Worm (Caenorhabditis elegans): Measurements from ENCODE around the gene del-5.

Gene del-5

DNA sequence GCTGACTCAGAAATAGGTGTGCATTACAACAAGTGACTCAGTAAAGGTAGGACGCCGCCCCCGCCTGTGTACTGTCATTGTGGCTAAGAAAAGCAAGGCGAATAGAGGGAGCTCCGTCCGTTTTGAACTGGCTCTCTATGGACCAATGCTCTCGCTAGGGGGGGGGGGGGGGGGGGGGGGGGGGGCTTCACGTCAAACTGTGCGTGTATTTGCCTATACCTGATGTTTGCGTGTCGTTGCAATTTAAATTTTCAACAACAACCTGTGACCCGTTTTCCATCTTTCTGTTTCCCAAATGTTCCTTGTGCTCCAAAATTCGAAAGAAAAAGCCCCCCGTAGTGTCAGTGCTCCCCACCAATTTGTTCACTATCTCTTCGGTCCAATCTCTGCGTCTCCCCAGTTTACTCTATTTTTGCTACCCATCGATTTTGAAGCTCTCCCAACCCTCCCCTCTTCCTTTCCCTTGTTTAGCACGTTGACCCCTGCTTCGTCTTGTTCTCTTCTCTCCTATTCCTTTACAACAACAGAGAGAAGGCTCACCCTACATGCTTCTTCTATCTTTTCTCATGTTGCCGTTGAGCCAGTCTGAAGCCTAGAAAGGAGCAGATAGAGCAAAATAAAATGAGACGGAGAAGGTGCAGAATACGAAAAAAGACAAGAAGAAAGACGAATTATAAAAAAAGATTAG lies 26.6 kb upstream of the del-5 start (continued):
- no peak for TF ChIP-seq nhr-42 (GFP tag; IDR thresholded peaks at IDR 0.05)
- no peak for TF ChIP-seq F26F4.8 (GFP tag; conservative IDR thresholded peaks at IDR 0.05)
- no peak for TF ChIP-seq nhr-10 (tag; optimal IDR thresholded peaks at IDR 0.05)
- no peak for TF ChIP-seq arid-1 (GFP tag; conservative IDR thresholded peaks at IDR 0.05)
- no peak for TF ChIP-seq zag-1 (tag; optimal IDR thresholded peaks at IDR 0.05)
- peak; percentile 4 for TF ChIP-seq aha-1 (tag)
- no peak for TF ChIP-seq unc-130 (GFP tag; optimal IDR thresholded peaks at IDR 0.05)
- no peak for TF ChIP-seq dmd-6 (GFP tag; IDR thresholded peaks at IDR 0.05)
- no peak for TF ChIP-seq ceh-20 (GFP tag; IDR thresholded peaks at IDR 0.05)
- no peak for TF ChIP-seq mxl-2 (GFP tag; conservative IDR thresholded peaks at IDR 0.05)
- TF ChIP-seq Y105C5A.15 (GFP tag; IDR thresholded peaks at IDR 0.05), result no peak
- TF ChIP-seq skn-1 (tag; optimal IDR thresholded peaks at IDR 0.05), result no peak
- TF ChIP-seq ceh-44 (GFP tag; IDR thresholded peaks at IDR 0.05), result 0 out of 2 replicates have a peak, but pooled peaks have one; percentile 14
- no peak for TF ChIP-seq F49E8.2 (tag; optimal IDR thresholded peaks at IDR 0.05; ENCODE audit: borderline replicate concordance)
- no peak for TF ChIP-seq pha-4 (GFP tag; IDR thresholded peaks at IDR 0.05)
- no peak for TF ChIP-seq pha-4 (tag; optimal IDR thresholded peaks at IDR 0.05)
- TF ChIP-seq Y5F2A.4 (GFP tag; optimal IDR thresholded peaks at IDR 0.05), result no peak
- TF ChIP-seq daf-16 (GFP tag; optimal IDR thresholded peaks at IDR 0.05), result no peak
- peak; percentile 73 for TF ChIP-seq daf-16 (tag; optimal IDR thresholded peaks at IDR 0.05)
- no peak for TF ChIP-seq madf-9 (GFP tag; conservative IDR thresholded peaks at IDR 0.05)
- TF ChIP-seq daf-12 (tag; optimal IDR thresholded peaks at IDR 0.05), result no peak
- no peak for TF ChIP-seq T20F7.1 (GFP tag; optimal IDR thresholded peaks at IDR 0.05)
- TF ChIP-seq nhr-111 (GFP tag; optimal IDR thresholded peaks at IDR 0.05), result no peak
- no peak for TF ChIP-seq ZK546.5 (tag; optimal IDR thresholded peaks at IDR 0.05)
- no peak for TF ChIP-seq madf-5 (GFP tag; IDR thresholded peaks at IDR 0.05)
- peak; percentile 30 for TF ChIP-seq hlh-11 (tag; optimal IDR thresholded peaks at IDR 0.05)
- TF ChIP-seq snpc-1.2 (GFP tag; IDR thresholded peaks at IDR 0.05), result no peak
- no peak for TF ChIP-seq F10B5.3 (tag; optimal IDR thresholded peaks at IDR 0.05)
- TF ChIP-seq unc-62 (GFP tag; optimal IDR thresholded peaks at IDR 0.05 in 1 of 2), result peak in 1 of 2 experiments; percentile 93
- no peak for TF ChIP-seq unc-62 (tag; optimal IDR thresholded peaks at IDR 0.05)
- TF ChIP-seq dve-1 (tag; optimal IDR thresholded peaks at IDR 0.05; ENCODE audit: insufficient read depth), result peak; percentile 59
- no peak for TF ChIP-seq nhr-102 (tag; optimal IDR thresholded peaks at IDR 0.05)
- TF ChIP-seq nhr-77 (tag; optimal IDR thresholded peaks at IDR 0.05), result no peak
- TF ChIP-seq tag-97 (GFP tag; IDR thresholded peaks at IDR 0.05), result no peak
- no peak for TF ChIP-seq F44E2.7 (GFP tag; IDR thresholded peaks at IDR 0.05)
- no peak for TF ChIP-seq jun-1 (tag; optimal IDR thresholded peaks at IDR 0.05)
- TF ChIP-seq sdz-12 (GFP tag; optimal IDR thresholded peaks at IDR 0.05), result no peak
- TF ChIP-seq gei-8 (GFP tag; optimal IDR thresholded peaks at IDR 0.05), result no peak
- peak; percentile 38 for TF ChIP-seq mes-2 (tag; optimal IDR thresholded peaks at IDR 0.05; ENCODE audit: poor library complexity, severe bottlenecking)
- TF ChIP-seq mxl-3 (GFP tag; optimal IDR thresholded peaks at IDR 0.05), result no peak
- TF ChIP-seq ztf-11 (tag; optimal IDR thresholded peaks at IDR 0.05), result no peak
- TF ChIP-seq T26A8.4 (GFP tag; IDR thresholded peaks at IDR 0.05), result no peak
- no peak for TF ChIP-seq lin-13 (GFP tag; optimal IDR thresholded peaks at IDR 0.05)
- TF ChIP-seq saeg-2 (GFP tag; IDR thresholded peaks at IDR 0.05), result no peak
- no peak for TF ChIP-seq Y75B8A.6 (GFP tag; IDR thresholded peaks at IDR 0.05)
- no peak for TF ChIP-seq snpc-4 (tag; optimal IDR thresholded peaks at IDR 0.05)
- TF ChIP-seq lin-15B (tag; optimal IDR thresholded peaks at IDR 0.05), result no peak
- TF ChIP-seq mdl-1 (tag; optimal IDR thresholded peaks at IDR 0.05), result no peak
- TF ChIP-seq nhr-237 (tag; optimal IDR thresholded peaks at IDR 0.05), result no peak
- no peak for TF ChIP-seq nhr-48 (tag; optimal IDR thresholded peaks at IDR 0.05)
- TF ChIP-seq hlh-30 (tag; optimal IDR thresholded peaks at IDR 0.05; ENCODE audit: insufficient read depth), result peak; percentile 16
- no peak for TF ChIP-seq ztf-7 (tag; optimal IDR thresholded peaks at IDR 0.05)

All from whole organism, L4 larva.